Worm (Caenorhabditis elegans): ENCODE results near the gene F58B4.6.

ce11 chrV:10947930-10948329 lies 23.1 kb downstream of the F58B4.6 start, which contains the start of gene F17C11.2:
- TF ChIP-seq klf-2 (GFP tag; conservative IDR thresholded peaks at IDR 0.05) (no peak), T22C8.4 (GFP tag; IDR thresholded peaks at IDR 0.05) (no peak), cog-1 (tag; optimal IDR thresholded peaks at IDR 0.05) (no peak)
